Worm (Caenorhabditis elegans) whole organism, late embryonic: ENCODE data around the gene F20B6.4.

ENCODE experiments used
- C38D4.7 ChIP-seq: fragments of 200-800 bp; sonication (Bioruptor generic); optimal IDR thresholded peaks from 2 replicates; lab custom pipeline; 2018; ENCODE audit warnings: mild to moderate bottlenecking, missing genetic modification characterization, moderate library complexity, missing compliant biosample characterization
- Y22D7AL.16 ChIP-seq: sonication (generic microtip); optimal IDR thresholded peaks from 2 replicates; lab custom pipeline; 2016; ENCODE audit warnings: missing genetic modification characterization, missing compliant biosample characterization
- ceh-18 ChIP-seq: sonication (generic microtip); optimal IDR thresholded peaks from 2 replicates; lab custom pipeline; 2016; ENCODE audit warnings: missing genetic modification characterization, missing compliant biosample characterization
- ceh-19 ChIP-seq: fragments of 200-800 bp; sonication (Bioruptor generic); optimal IDR thresholded peaks from 2 replicates; lab custom pipeline; 2018; ENCODE audit warnings: mild to moderate bottlenecking, missing genetic modification characterization, missing compliant biosample characterization
- ceh-2 ChIP-seq: sonication (generic microtip); optimal IDR thresholded peaks from 2 replicates; lab custom pipeline; 2016; ENCODE audit warnings: missing genotype, missing genetic modification characterization, missing compliant biosample characterization
- ceh-22 ChIP-seq: sonication (generic microtip); optimal IDR thresholded peaks from 2 replicates; lab custom pipeline; 2017; ENCODE audit warnings: missing biosample characterization, missing genetic modification characterization
- ceh-30 ChIP-seq: fragments of 150-350 bp; optimal IDR thresholded peaks from 2 replicates; lab custom pipeline; 2014; ENCODE audit warnings: missing biosample characterization, missing genetic modification characterization
- ceh-31 ChIP-seq: sonication (generic microtip); optimal IDR thresholded peaks from 2 replicates; lab custom pipeline; 2016; ENCODE audit warnings: missing genetic modification characterization, missing compliant biosample characterization
- ceh-34 ChIP-seq: sonication (generic microtip); optimal IDR thresholded peaks from 2 replicates; lab custom pipeline; 2016; ENCODE audit warnings: mild to moderate bottlenecking, missing genetic modification characterization, missing compliant biosample characterization
- ceh-6 ChIP-seq: fragments of 200-800 bp; sonication (Bioruptor generic); optimal IDR thresholded peaks from 2 replicates; lab custom pipeline; 2018; ENCODE audit warnings: mild to moderate bottlenecking, missing genetic modification characterization, missing compliant biosample characterization
- che-1 ChIP-seq: sonication (generic microtip); optimal IDR thresholded peaks from 2 replicates; lab custom pipeline; 2016; ENCODE audit warnings: mild to moderate bottlenecking, missing genetic modification characterization, missing compliant biosample characterization
- dmd-4 ChIP-seq: sonication (generic microtip); optimal IDR thresholded peaks from 2 replicates; lab custom pipeline; 2016; ENCODE audit warnings: borderline replicate concordance, missing genetic modification characterization, missing compliant biosample characterization
- dve-1 ChIP-seq: sonication (generic microtip); optimal IDR thresholded peaks from 2 replicates; lab custom pipeline; 2017; ENCODE audit warnings: antibody characterized with exemption, mild to moderate bottlenecking, missing genetic modification characterization, missing compliant biosample characterization
- elt-4 ChIP-seq: sonication (generic microtip); optimal IDR thresholded peaks from 2 replicates; lab custom pipeline; 2016; ENCODE audit warnings: missing genetic modification characterization, missing compliant biosample characterization
- gmeb-2 ChIP-seq: sonication (generic microtip); optimal IDR thresholded peaks from 2 replicates; lab custom pipeline; 2016; ENCODE audit warnings: missing genetic modification characterization, inconsistent platforms, missing compliant biosample characterization
- hlh-30 ChIP-seq: sonication (generic microtip); optimal IDR thresholded peaks from 2 replicates; lab custom pipeline; 2017; ENCODE audit warnings: antibody characterized with exemption, missing genetic modification characterization, missing compliant biosample characterization; ENCODE audit not compliant: insufficient read depth
- hlh-6 ChIP-seq: sonication (generic microtip); optimal IDR thresholded peaks from 2 replicates; lab custom pipeline; 2016; ENCODE audit warnings: missing genotype, missing genetic modification characterization, missing compliant biosample characterization
- mec-3 ChIP-seq: sonication (generic microtip); optimal IDR thresholded peaks from 2 replicates; lab custom pipeline; 2016; ENCODE audit warnings: borderline replicate concordance, missing genetic modification characterization, missing compliant biosample characterization
- nhr-232 ChIP-seq: sonication (generic microtip); optimal IDR thresholded peaks from 2 replicates; lab custom pipeline; 2016; ENCODE audit warnings: missing genetic modification characterization, missing compliant biosample characterization
- odd-2 ChIP-seq: sonication (generic microtip); optimal IDR thresholded peaks from 2 replicates; lab custom pipeline; 2017; ENCODE audit warnings: antibody characterized with exemption, mild to moderate bottlenecking, missing genetic modification characterization, missing compliant biosample characterization
- pag-3 ChIP-seq: sonication (generic microtip); optimal IDR thresholded peaks from 2 replicates; lab custom pipeline; 2016; ENCODE audit warnings: missing compliant biosample characterization, missing genetic modification characterization, borderline replicate concordance
- pat-9 ChIP-seq: fragments of 200-800 bp; sonication (Bioruptor generic); optimal IDR thresholded peaks from 2 replicates; lab custom pipeline; 2018; ENCODE audit warnings: mild to moderate bottlenecking, missing genetic modification characterization, moderate library complexity, missing compliant biosample characterization
- pax-1 ChIP-seq: fragments of 150-350 bp; optimal IDR thresholded peaks from 2 replicates; lab custom pipeline; 2014; ENCODE audit warnings: missing biosample characterization, missing genetic modification characterization
- pha-2 ChIP-seq: sonication (generic microtip); optimal IDR thresholded peaks from 2 replicates; lab custom pipeline; 2017; ENCODE audit warnings: mild to moderate bottlenecking, missing genetic modification characterization, missing compliant biosample characterization
- pha-4 ChIP-seq: fragments of 150-350 bp; optimal IDR thresholded peaks from 2 replicates; lab custom pipeline; 2018; ENCODE audit warnings: missing biosample characterization, missing genetic modification reagents, missing genetic modification characterization
- pqm-1 ChIP-seq: sonication (generic microtip); optimal IDR thresholded peaks from 2 replicates; lab custom pipeline; 2016; ENCODE audit warnings: missing genetic modification characterization, missing compliant biosample characterization
- pros-1 ChIP-seq: fragments of 150-350 bp; optimal IDR thresholded peaks from 2 replicates; lab custom pipeline; 2014; ENCODE audit warnings: missing biosample characterization, missing genetic modification reagents, missing genetic modification characterization
- ref-2 ChIP-seq: sonication (generic microtip); optimal IDR thresholded peaks from 2 replicates; lab custom pipeline; 2016; ENCODE audit warnings: missing genetic modification characterization, missing compliant biosample characterization
- rnt-1 ChIP-seq: sonication (generic microtip); optimal IDR thresholded peaks from 2 replicates; lab custom pipeline; 2016; ENCODE audit warnings: missing genetic modification characterization, missing compliant biosample characterization
- sox-4 ChIP-seq: sonication (generic microtip); optimal IDR thresholded peaks from 2 replicates; lab custom pipeline; 2017; ENCODE audit warnings: mild to moderate bottlenecking, missing genetic modification characterization, inconsistent platforms, missing compliant biosample characterization
- syd-9 ChIP-seq: sonication (generic microtip); optimal IDR thresholded peaks from 2 replicates; lab custom pipeline; 2016; ENCODE audit warnings: mild to moderate bottlenecking, missing genetic modification characterization, moderate library complexity, missing compliant biosample characterization
- tbx-2 ChIP-seq: sonication (generic microtip); optimal IDR thresholded peaks from 2 replicates; lab custom pipeline; 2016; ENCODE audit warnings: missing genetic modification characterization, missing compliant biosample characterization
- zip-5 ChIP-seq: sonication (generic microtip); optimal IDR thresholded peaks from 2 replicates; lab custom pipeline; 2016; ENCODE audit warnings: missing genetic modification characterization, missing compliant biosample characterization

The F20B6.4 gene

DNA sequence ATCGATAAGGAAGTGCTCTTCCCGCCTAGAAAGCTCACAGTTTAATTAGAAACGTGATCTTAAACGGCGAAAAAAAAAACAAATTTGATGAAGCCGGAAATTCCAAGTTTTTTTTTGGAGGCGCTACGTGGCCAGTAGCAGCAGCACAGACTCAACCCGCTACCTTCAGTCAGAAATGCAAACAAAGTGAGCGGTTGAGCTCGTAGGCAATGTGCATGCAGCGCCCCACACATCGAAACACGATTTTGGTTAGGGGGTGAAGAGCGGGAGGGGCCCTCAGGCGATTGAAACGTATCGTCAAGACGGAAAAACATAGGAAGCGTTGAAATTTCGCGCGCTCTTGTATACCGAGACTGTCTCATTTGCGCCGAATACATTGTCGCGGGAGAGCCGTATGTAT lies 45.1 kb downstream of the F20B6.4 start:
- peak; percentile 21 for TF ChIP-seq ceh-31 (tag; lab: Kevin White, UChicago)
- no peak for TF ChIP-seq zip-5 (tag; lab: Kevin White, UChicago)
- TF ChIP-seq, all 69 proteins: peak for 1

DNA sequence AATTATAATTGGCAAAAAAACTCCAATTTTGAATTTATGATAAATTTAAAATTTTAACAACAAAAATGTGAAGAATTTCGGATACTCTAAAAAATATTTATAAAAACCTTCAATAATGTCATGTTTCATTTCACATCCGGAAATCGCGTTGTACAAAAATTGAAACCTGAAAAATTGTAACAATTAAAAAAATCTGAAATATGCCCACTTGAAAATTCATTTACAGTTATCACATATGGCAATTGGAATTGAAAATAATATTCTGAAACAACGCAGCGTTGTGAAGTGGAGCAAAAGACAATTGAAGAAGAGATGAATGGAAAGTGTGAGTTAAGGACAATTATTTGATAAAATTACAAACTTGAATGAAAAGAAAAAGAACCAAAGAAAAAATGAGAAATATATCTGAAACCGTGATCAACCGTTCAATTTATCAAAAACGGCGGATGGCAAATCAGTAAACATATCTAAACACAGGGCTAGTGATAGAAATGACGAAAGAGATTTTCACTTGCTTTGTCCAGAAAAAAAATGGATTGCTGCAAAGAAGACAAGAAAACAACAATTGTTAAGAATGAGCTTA lies 47.8 kb downstream of the F20B6.4 start:
- TF ChIP-seq che-1 (tag; lab: Kevin White, UChicago) (no peak), ref-2 (tag; lab: Kevin White, UChicago) (no peak), pax-1 (tag; lab: Kevin White, UChicago) (no peak), ceh-6 (GFP tag; lab: Kevin White, UChicago) (no peak), Y22D7AL.16 (tag; lab: Kevin White, UChicago) (no peak), C38D4.7 (no peak), tbx-2 (tag; lab: Kevin White, UChicago) (no peak), pha-2 (no peak)

DNA sequence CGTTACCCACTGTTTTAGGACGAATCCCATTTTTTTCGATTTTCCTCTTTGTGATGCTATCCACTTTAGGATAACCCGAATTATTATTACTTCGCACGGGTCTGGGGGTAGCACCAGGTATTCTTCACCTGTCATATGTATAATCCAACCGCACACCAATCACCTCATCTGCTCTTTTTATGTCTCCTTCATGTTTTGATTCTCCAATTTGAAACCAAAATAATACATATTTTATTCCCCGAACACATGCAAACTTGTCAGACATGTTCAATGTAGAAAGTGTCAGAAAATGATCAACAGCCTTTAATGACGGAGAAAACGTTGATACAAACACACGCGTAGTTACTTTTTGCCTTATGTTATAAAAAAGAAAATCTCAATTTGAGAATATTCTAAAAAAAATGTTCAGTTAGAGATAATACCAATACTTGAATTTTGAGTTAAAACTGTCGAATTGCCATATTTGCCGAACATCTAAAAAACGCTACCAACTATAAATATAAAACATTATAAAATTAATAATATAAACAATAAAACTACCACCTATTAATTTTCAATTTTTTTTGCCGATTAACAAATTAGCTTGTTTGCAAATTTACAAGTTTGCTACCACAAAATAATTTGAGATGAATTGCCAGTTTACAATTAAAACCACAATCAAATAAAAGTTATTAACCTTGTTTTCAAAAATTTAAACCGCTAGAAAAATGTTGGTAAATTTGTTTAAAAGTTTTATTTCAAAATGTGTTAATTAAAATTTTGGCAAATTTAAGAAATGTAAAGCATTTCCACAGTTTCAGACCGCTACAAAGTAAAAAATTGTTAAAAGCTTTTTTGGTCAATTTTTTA lies 48.5 kb downstream of the F20B6.4 start:
- no peak for TF ChIP-seq syd-9 (tag; lab: Kevin White, UChicago)
- TF ChIP-seq ceh-6 (GFP tag; lab: Kevin White, UChicago), result no peak
- no peak for TF ChIP-seq odd-2 (tag; lab: Kevin White, UChicago)
- TF ChIP-seq elt-4 (tag; lab: Kevin White, UChicago), result no peak
- TF ChIP-seq tbx-2 (tag; lab: Kevin White, UChicago), result no peak
- TF ChIP-seq dve-1 (tag; lab: Kevin White, UChicago), result no peak
- no peak for TF ChIP-seq hlh-6 (tag; lab: Kevin White, UChicago)
- TF ChIP-seq ceh-22, result no peak
- TF ChIP-seq rnt-1 (tag; lab: Kevin White, UChicago), result no peak
- TF ChIP-seq pros-1, result no peak
- no peak for TF ChIP-seq pha-4 (tag; lab: Kevin White, UChicago)
- TF ChIP-seq hlh-30 (tag; lab: Kevin White, UChicago), result no peak
- no peak for TF ChIP-seq dmd-4 (tag; lab: Kevin White, UChicago)
- no peak for TF ChIP-seq pqm-1 (tag; lab: Kevin White, UChicago)
- TF ChIP-seq, all 69 proteins: peak for 0

DNA sequence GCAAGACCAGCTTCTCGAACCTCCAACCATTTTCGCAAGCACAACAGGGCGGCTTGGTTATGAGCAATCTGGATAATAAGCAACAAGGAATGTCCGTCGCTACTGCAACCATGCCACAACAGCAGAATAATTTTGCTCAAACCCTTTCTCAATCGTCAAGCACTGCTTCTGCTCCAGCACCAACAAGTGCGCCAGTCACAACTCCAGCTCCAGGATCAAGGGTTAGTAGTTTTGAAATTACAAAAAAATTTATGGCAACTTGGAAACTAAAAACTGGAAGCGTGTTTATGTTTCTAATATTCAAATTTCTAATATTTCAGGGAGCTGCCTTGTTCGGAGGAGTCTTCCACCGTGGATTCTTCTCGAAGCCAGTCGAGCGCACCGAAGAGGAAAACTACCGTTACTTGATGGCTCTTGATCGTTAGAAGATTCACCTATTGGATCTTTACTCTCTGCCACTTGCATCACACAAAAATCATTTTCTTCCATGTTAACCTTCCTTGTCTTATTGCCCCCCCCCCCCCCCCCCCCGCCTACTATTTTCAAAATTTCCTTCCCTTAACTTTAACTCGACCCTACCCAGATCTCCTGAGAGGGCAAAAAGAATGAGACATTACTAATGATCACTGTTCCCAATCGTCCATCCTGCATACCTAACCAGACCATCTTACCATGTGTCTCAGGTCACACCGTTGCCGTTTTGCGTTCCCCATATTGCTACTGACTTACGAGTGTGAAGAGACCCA lies 49.4 kb downstream of the F20B6.4 start:
- TF ChIP-seq ceh-34 (no peak), ceh-19 (GFP tag; lab: Kevin White, UChicago) (no peak), gmeb-2 (tag; lab: Kevin White, UChicago) (no peak), nhr-232 (tag; lab: Kevin White, UChicago) (no peak), mec-3 (no peak)

DNA sequence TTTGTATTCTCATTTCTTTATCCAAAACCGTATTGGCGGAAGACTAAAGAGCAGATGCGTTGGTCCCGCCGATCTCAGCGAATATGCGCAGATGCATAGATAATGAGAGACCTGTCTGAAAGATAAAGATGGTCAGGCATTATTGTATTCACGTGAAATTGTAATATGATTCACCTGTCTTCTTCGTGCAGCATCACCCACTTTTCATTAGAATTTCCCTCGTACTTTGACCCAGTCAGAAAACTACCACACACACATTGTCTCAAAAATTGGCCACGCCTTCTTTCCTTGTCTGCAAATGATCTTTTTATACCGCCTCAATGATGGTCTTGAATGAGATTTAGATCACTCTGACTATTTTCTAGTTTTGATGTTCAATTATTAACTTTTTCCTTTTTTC lies 50.3 kb downstream of the F20B6.4 start:
- TF ChIP-seq tbx-2 (tag; lab: Kevin White, UChicago) (no peak), hlh-30 (tag; lab: Kevin White, UChicago) (no peak), ceh-18 (no peak), ceh-2 (tag; lab: Kevin White, UChicago) (no peak), sox-4 (no peak), pat-9 (tag; lab: Kevin White, UChicago) (no peak), Y22D7AL.16 (tag; lab: Kevin White, UChicago) (no peak), ceh-19 (GFP tag; lab: Kevin White, UChicago) (no peak), ceh-30 (tag; lab: Kevin White, UChicago) (no peak), pag-3 (tag; lab: Kevin White, UChicago) (no peak), ceh-6 (GFP tag; lab: Kevin White, UChicago) (no peak)
- TF ChIP-seq, all 69 proteins: peak for 0
